Worm (Caenorhabditis elegans): ENCODE results near the gene F25H8.2.
A peak's percentile ranks its signal among the peaks of the same experiment; 100 is the strongest.

Gene F25H8.2

DNA sequence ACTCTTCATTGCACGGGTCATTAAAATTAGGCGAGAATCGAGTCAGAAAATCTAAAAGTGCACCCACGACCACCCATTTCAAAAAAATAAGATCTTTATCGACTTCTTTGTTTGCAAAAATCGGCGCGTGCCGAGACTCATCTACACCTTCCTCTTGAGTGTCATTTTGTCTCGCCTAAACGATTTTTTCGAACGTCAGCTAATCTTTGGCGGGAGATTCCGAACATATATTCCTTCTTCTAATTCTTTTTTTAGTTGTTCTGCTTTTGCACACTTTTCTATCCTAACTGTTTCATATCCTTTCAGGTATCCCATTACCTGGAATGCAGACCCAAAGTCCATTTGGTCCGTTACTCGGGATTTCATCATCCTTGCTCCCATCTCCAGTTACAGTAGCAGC is 15.8 kb upstream of the F25H8.2 start, which contains the start of gene bed-3:
Gene bed-3 (plus strand): TSS at position 301 of the 400 bp plus-strand sequence.
- TF ChIP-seq ceh-44 (GFP tag; IDR thresholded peaks at IDR 0.05) (no peak), pha-4 (GFP tag; IDR thresholded peaks at IDR 0.05) (no peak), pha-4 (tag; optimal IDR thresholded peaks at IDR 0.05) (no peak), nhr-48 (tag; optimal IDR thresholded peaks at IDR 0.05) (no peak), lin-38 (GFP tag; IDR thresholded peaks at IDR 0.05) (no peak), Y105C5A.15 (GFP tag; IDR thresholded peaks at IDR 0.05) (no peak), nhr-237 (tag; optimal IDR thresholded peaks at IDR 0.05) (no peak), ceh-20 (GFP tag; IDR thresholded peaks at IDR 0.05) (no peak), fkh-10 (GFP tag; optimal IDR thresholded peaks at IDR 0.05) (no peak), ceh-28 (tag; optimal IDR thresholded peaks at IDR 0.05) (no peak), daf-16 (GFP tag; optimal IDR thresholded peaks at IDR 0.05) (no peak), daf-16 (tag; optimal IDR thresholded peaks at IDR 0.05) (no peak), lsy-2 (tag; optimal IDR thresholded peaks at IDR 0.05) (no peak), lin-39 (tag; optimal IDR thresholded peaks at IDR 0.05) (no peak), F26F4.8 (GFP tag; conservative IDR thresholded peaks at IDR 0.05) (no peak)

DNA sequence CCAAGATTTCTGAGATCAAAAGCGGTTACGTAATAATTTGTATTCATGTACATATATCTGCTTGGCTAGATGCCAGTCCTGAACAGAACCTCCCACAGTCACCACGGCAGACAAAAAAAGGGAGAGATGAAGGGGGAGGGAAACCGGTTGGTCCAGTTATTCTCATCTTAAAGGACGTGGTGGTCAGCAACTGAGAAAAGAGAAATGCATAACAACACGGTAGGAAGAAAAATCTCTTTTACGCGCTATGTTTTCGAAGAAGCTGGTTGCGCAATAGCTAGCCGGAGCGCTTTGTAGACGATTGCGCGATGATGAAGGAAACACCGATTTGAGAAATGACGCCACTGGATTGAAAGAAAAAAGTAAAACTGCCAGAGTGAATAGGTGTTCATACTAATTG is 14.0 kb upstream of the F25H8.2 start:
- TF ChIP-seq hmg-1.1 (GFP tag; IDR thresholded peaks at IDR 0.05) (no peak), nhr-11 (tag; optimal IDR thresholded peaks at IDR 0.05) (no peak), Y48G9A.11 (GFP tag; IDR thresholded peaks at IDR 0.05) (no peak), unc-62 (GFP tag; optimal IDR thresholded peaks at IDR 0.05 in 1 of 2) (no peak), unc-62 (tag; optimal IDR thresholded peaks at IDR 0.05) (no peak), Y105C5A.15 (GFP tag; IDR thresholded peaks at IDR 0.05) (no peak), ceh-20 (GFP tag; IDR thresholded peaks at IDR 0.05) (no peak), hlh-11 (tag; optimal IDR thresholded peaks at IDR 0.05) (peak; percentile 37), mdl-1 (tag; optimal IDR thresholded peaks at IDR 0.05) (peak in 1 of 2 experiments; percentile 7), lin-15B (tag; optimal IDR thresholded peaks at IDR 0.05) (no peak), mxl-3 (GFP tag; optimal IDR thresholded peaks at IDR 0.05) (peak; percentile 46), nhr-28 (tag; optimal IDR thresholded peaks at IDR 0.05) (peak; percentile 1), ztf-11 (tag; optimal IDR thresholded peaks at IDR 0.05) (no peak)

DNA sequence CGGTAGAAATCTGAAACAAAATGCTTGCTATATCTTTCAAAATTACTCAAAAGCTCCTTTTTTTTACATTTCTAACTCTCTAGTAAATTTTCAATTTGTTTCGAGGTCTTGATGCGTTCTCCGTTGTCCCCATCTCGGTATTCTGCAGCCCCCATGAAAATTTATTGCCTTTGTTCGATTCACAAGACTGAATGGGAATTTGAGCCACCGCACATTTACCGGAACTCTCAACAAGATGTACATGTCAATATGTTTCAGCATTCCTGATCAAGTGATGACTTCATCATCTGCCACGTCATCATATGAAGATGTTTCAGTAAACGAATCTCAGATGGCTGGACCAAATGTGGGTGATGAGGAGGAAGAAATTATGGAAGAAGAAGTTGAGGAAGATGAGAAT is 11.6 kb upstream of the F25H8.2 start:
- TF ChIP-seq pha-4 (GFP tag; IDR thresholded peaks at IDR 0.05): no peak
- no peak for TF ChIP-seq pha-4 (tag; optimal IDR thresholded peaks at IDR 0.05)
- TF ChIP-seq unc-62 (GFP tag; optimal IDR thresholded peaks at IDR 0.05 in 1 of 2): peak in 1 of 2 experiments; percentile 82
- no peak for TF ChIP-seq unc-62 (tag; optimal IDR thresholded peaks at IDR 0.05)
- TF ChIP-seq hif-1 (tag; optimal IDR thresholded peaks at IDR 0.05): no peak
- peak; percentile 94 for TF ChIP-seq aha-1 (tag)

DNA sequence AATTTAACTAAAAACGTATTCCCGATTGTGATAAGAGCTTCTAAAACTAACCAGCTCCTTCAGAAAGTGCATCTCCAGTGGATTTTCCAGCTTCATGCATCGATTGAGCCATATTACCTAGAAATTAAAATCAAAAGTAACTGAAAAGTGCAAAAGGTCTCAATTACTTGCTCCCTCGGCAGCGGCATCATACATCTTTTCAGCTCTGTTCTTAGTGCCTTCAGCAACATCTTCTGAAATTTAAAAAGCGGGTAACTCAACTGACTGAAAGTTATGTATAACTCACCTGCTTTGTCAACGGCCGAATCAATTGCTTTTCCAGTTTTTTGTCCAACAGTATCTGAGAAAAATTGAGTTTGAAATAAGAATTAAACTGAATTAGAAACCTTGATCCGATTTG is 7.6 kb upstream of the F25H8.2 start:
- TF ChIP-seq spr-1 (tag; optimal IDR thresholded peaks at IDR 0.05): no peak
- no peak for TF ChIP-seq lin-15B (tag; optimal IDR thresholded peaks at IDR 0.05)
- peak in 1 of 2 experiments; percentile 96 for TF ChIP-seq unc-62 (GFP tag; optimal IDR thresholded peaks at IDR 0.05 in 1 of 2)
- no peak for TF ChIP-seq unc-62 (tag; optimal IDR thresholded peaks at IDR 0.05)
- no peak for TF ChIP-seq Y5F2A.4 (GFP tag; optimal IDR thresholded peaks at IDR 0.05)
- no peak for TF ChIP-seq mxl-3 (GFP tag; optimal IDR thresholded peaks at IDR 0.05)

DNA sequence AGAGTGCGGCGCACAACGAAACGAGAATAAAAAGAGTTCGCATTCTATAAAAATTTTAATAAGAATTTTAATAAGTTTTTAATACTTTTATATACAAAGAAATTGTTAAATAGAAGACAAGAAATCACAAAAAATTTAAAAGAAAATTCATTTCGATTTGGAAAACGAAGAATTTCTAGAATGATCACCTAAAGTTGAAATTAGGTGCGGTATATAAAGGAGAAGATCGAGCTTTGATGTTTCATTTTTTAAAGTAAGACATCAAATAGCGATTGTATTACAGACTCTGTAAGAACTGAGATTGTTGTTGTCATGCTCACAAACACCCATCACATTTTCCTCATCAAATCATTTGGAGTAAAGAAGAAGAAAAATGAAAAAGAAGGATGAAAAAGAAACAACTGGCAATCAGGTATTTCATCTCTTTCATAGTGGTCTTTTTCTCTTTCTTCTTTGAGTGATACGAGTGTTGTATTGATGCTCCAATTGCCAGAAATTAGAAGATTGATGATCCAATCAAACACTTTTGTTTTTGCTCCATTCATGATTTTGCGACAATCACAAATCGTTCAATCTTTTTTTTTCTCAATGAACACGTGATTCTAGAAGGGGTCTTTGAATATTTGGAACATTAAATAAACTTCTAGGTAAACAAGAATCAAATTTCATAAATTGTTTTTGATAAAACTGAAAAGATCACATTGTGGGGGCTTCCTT is 3.7 kb upstream of the F25H8.2 start, which contains the start of gene dur-1:
Gene dur-1 (minus strand): TSS at position 51 of the 717 bp plus-strand sequence.
- no peak for TF ChIP-seq saeg-2 (GFP tag; IDR thresholded peaks at IDR 0.05)
- TF ChIP-seq unc-62 (GFP tag; optimal IDR thresholded peaks at IDR 0.05 in 1 of 2): peak in 1 of 2 experiments; percentile 91
- TF ChIP-seq unc-62 (tag; optimal IDR thresholded peaks at IDR 0.05): no peak
- TF ChIP-seq nhr-11 (tag; optimal IDR thresholded peaks at IDR 0.05): peak; percentile 67
- TF ChIP-seq mep-1 (tag; optimal IDR thresholded peaks at IDR 0.05): no peak
- TF ChIP-seq lin-15B (tag; optimal IDR thresholded peaks at IDR 0.05): no peak
- no peak for TF ChIP-seq dmd-6 (GFP tag; IDR thresholded peaks at IDR 0.05)
- no peak for TF ChIP-seq F49E8.2 (tag; optimal IDR thresholded peaks at IDR 0.05; ENCODE audit: borderline replicate concordance)
- no peak for TF ChIP-seq hif-1 (tag; optimal IDR thresholded peaks at IDR 0.05)
- TF ChIP-seq zfp-3 (GFP tag; conservative IDR thresholded peaks at IDR 0.05): no peak
- TF ChIP-seq daf-16 (GFP tag; optimal IDR thresholded peaks at IDR 0.05): peak in 1 of 2 experiments; percentile 90
- no peak for TF ChIP-seq daf-16 (tag; optimal IDR thresholded peaks at IDR 0.05)
- TF ChIP-seq tag-97 (GFP tag; IDR thresholded peaks at IDR 0.05): no peak
- TF ChIP-seq hlh-30 (tag; optimal IDR thresholded peaks at IDR 0.05; ENCODE audit: insufficient read depth): no peak
- no peak for TF ChIP-seq lin-13 (GFP tag; optimal IDR thresholded peaks at IDR 0.05)
- no peak for TF ChIP-seq fkh-10 (GFP tag; optimal IDR thresholded peaks at IDR 0.05)
- TF ChIP-seq nhr-42 (GFP tag; IDR thresholded peaks at IDR 0.05): no peak
- no peak for TF ChIP-seq fos-1 (tag; optimal IDR thresholded peaks at IDR 0.05)
- TF ChIP-seq hlh-11 (tag; optimal IDR thresholded peaks at IDR 0.05): peak; percentile 10
- TF ChIP-seq dve-1 (tag; optimal IDR thresholded peaks at IDR 0.05; ENCODE audit: insufficient read depth): no peak

Measured in whole organism, L4 larva.